Worm (Caenorhabditis elegans) whole organism, young adult: ENCODE data around the gene M02E1.3.

Experiments used
- Y53F4B.3 ChIP-seq: fragments of 200-800 bp; sonication (Bioruptor generic); IDR thresholded peaks from 2 replicates; pipeline ENCODE4 v1.3.6; 2022; ENCODE audit warnings: missing genetic modification reagents, missing genetic modification characterization, missing compliant biosample characterization
- him-1 ChIP-seq: sonication (generic microtip); optimal IDR thresholded peaks from 2 replicates; lab custom pipeline; 2016; ENCODE audit warnings: missing genotype, missing genetic modification reagents, missing genetic modification characterization, missing compliant biosample characterization
- mxl-1 ChIP-seq: sonication (generic microtip); optimal IDR thresholded peaks from 2 replicates; lab custom pipeline; 2016; ENCODE audit warnings: missing genetic modification characterization, missing compliant biosample characterization
- nhr-80 ChIP-seq: sonication (generic microtip); optimal IDR thresholded peaks from 2 replicates; lab custom pipeline; 2016; ENCODE audit warnings: missing genetic modification characterization, missing compliant biosample characterization

- TF ChIP-seq mxl-1 (tag; lab: Kevin White, UChicago) (no peak), him-1 (tag; lab: Kevin White, UChicago) (no peak), Y53F4B.3 (GFP tag; lab: Robert Waterston, UW) (no peak), nhr-80 (tag; lab: Kevin White, UChicago) (no peak)
Measured at ce11 chrX:312238-312637, 10.1 kb upstream of the M02E1.3 start.
